Fruit fly (Drosophila melanogaster) whole organism, embryonic: Measurements from ENCODE around the gene CG6431.
A peak's percentile ranks its signal among the peaks of the same experiment; 100 is the strongest.

Experiments used
- Aef1 ChIP-seq: fragments of 200-800 bp; sonication (Bioruptor generic); IDR thresholded peaks from 3 replicates; pipeline ENCODE4 v1.3.6; 2022; ENCODE audit warnings: missing biosample characterization, missing genetic modification characterization
- Awh ChIP-seq: fragments of 200-800 bp; sonication (Bioruptor generic); IDR thresholded peaks from 2 replicates; pipeline ENCODE4, ENCODE4 v1.3.6; 2022; ENCODE audit warnings: missing biosample characterization, missing genetic modification characterization
- CG10147 ChIP-seq: fragments of 200-800 bp; sonication (Bioruptor generic); optimal IDR thresholded peaks from 2 replicates; lab custom pipeline; 2019; ENCODE audit warnings: missing biosample characterization, mild to moderate bottlenecking, missing genetic modification characterization, moderate library complexity
- CG10462 ChIP-seq: fragments of 200-800 bp; sonication (Bioruptor generic); optimal IDR thresholded peaks from 2 replicates; lab custom pipeline; 2016; ENCODE audit warnings: missing biosample characterization, missing genetic modification characterization
- CG11093 ChIP-seq: fragments of 200-800 bp; sonication (Bioruptor generic); IDR thresholded peaks from 3 replicates; pipeline ENCODE4 v1.3.6; 2022; ENCODE audit warnings: missing biosample characterization, missing genetic modification characterization
- CG12104 ChIP-seq: fragments of 200-800 bp; sonication (Bioruptor generic); optimal IDR thresholded peaks from 3 replicates; lab custom pipeline; 2016; ENCODE audit warnings: missing biosample characterization, missing genetic modification characterization
- CG12391 ChIP-seq: fragments of 200-800 bp; sonication (Bioruptor generic); optimal IDR thresholded peaks from 3 replicates; lab custom pipeline; 2018; ENCODE audit warnings: missing biosample characterization, mild to moderate bottlenecking, missing genetic modification characterization, moderate library complexity
- CG13624 ChIP-seq: fragments of 200-800 bp; sonication (Bioruptor generic); optimal IDR thresholded peaks from 2 replicates; lab custom pipeline; 2016; ENCODE audit warnings: missing biosample characterization, missing genetic modification characterization
- CG13894 ChIP-seq: fragments of 200-800 bp; sonication (Bioruptor generic); optimal IDR thresholded peaks from 3 replicates; lab custom pipeline; 2018; ENCODE audit warnings: missing biosample characterization, mild to moderate bottlenecking, missing genetic modification characterization, moderate library complexity
- CG15514 ChIP-seq: fragments of 200-800 bp; sonication (Bioruptor generic); optimal IDR thresholded peaks from 3 replicates; lab custom pipeline; 2017; ENCODE audit warnings: missing biosample characterization, missing genetic modification characterization, mild to moderate bottlenecking, moderate library complexity, missing genetic modification reagents
- CG16813 ChIP-seq: fragments of 200-800 bp; sonication (Bioruptor generic); IDR thresholded peaks from 3 replicates; pipeline ENCODE4 v1.3.6; 2022; ENCODE audit warnings: missing biosample characterization, missing genetic modification characterization; ENCODE audit not compliant: partially characterized antibody
- CG18262 ChIP-seq: fragments of 200-800 bp; optimal IDR thresholded peaks from 3 replicates; lab custom pipeline; 2019; ENCODE audit warnings: missing biosample characterization, mild to moderate bottlenecking, missing genetic modification characterization, moderate library complexity
- CG2678 ChIP-seq: fragments of 200-800 bp; sonication (Bioruptor generic); optimal IDR thresholded peaks from 3 replicates; lab custom pipeline; 2019; ENCODE audit warnings: missing biosample characterization, mild to moderate bottlenecking, missing genetic modification characterization, moderate library complexity
- CG2875 ChIP-seq: fragments of 200-800 bp; sonication (Bioruptor generic); optimal IDR thresholded peaks from 2 replicates; lab custom pipeline; 2017; ENCODE audit warnings: missing biosample characterization, mild to moderate bottlenecking, missing genetic modification characterization, missing genetic modification reagents
- CG33213 ChIP-seq: fragments of 200-800 bp; sonication (Bioruptor generic); optimal IDR thresholded peaks from 3 replicates; lab custom pipeline; 2016; ENCODE audit warnings: missing biosample characterization, missing genetic modification characterization
- CG3726 ChIP-seq: fragments of 200-800 bp; sonication (Bioruptor generic); IDR thresholded peaks from 3 replicates; pipeline ENCODE4, ENCODE4 v1.3.6; 2022; ENCODE audit warnings: missing biosample characterization, missing genetic modification characterization
- CG4360 ChIP-seq: fragments of 200-800 bp; sonication (Bioruptor generic); IDR thresholded peaks from 2 replicates; pipeline ENCODE4 v1.3.6; 2022; ENCODE audit warnings: missing biosample characterization, missing genetic modification characterization
- CG6175 ChIP-seq: fragments of 200-800 bp; sonication (Bioruptor generic); IDR thresholded peaks from 3 replicates; pipeline ENCODE4 v1.3.6; 2022; ENCODE audit warnings: missing biosample characterization, missing genetic modification characterization
- CG6254 ChIP-seq: fragments of 200-800 bp; sonication (Bioruptor generic); optimal IDR thresholded peaks from 3 replicates; lab custom pipeline; 2017; ENCODE audit warnings: mild to moderate bottlenecking, missing biosample characterization, missing genetic modification reagents, missing genetic modification characterization
- CG6272 ChIP-seq: fragments of 200-800 bp; sonication (Bioruptor generic); IDR thresholded peaks from 2 replicates; pipeline ENCODE4 v1.3.6; 2022; ENCODE audit warnings: missing biosample characterization, missing genetic modification characterization
- CG6813 ChIP-seq: fragments of 200-800 bp; sonication (Bioruptor generic); optimal IDR thresholded peaks from 2 replicates; lab custom pipeline; 2017; ENCODE audit warnings: missing biosample characterization, missing genetic modification characterization, mild to moderate bottlenecking, moderate library complexity, missing genetic modification reagents
- CG6854 ChIP-seq: fragments of 200-800 bp; sonication (Bioruptor generic); optimal IDR thresholded peaks from 3 replicates; lab custom pipeline; 2017; ENCODE audit warnings: missing biosample characterization, mild to moderate bottlenecking, missing genetic modification characterization
- CG7372 ChIP-seq: fragments of 200-800 bp; sonication (Bioruptor generic); IDR thresholded peaks from 2 replicates; pipeline ENCODE4 v1.3.6; 2022; ENCODE audit warnings: missing biosample characterization, missing genetic modification characterization
- CG7928 ChIP-seq: fragments of 200-800 bp; sonication (Bioruptor generic); optimal IDR thresholded peaks from 2 replicates; lab custom pipeline; 2017; ENCODE audit warnings: missing biosample characterization, mild to moderate bottlenecking, missing genetic modification characterization
- CG9727 ChIP-seq: fragments of 200-800 bp; sonication (Bioruptor generic); optimal IDR thresholded peaks from 3 replicates; lab custom pipeline; 2017; ENCODE audit warnings: missing biosample characterization, mild to moderate bottlenecking, missing genetic modification characterization
- Dek ChIP-seq: fragments of 200-800 bp; sonication (Bioruptor generic); optimal IDR thresholded peaks from 3 replicates; lab custom pipeline; 2019; ENCODE audit warnings: missing biosample characterization, mild to moderate bottlenecking, missing genetic modification characterization, moderate library complexity
- Dref ChIP-seq: fragments of 200-800 bp; sonication (Bioruptor generic); IDR thresholded peaks from 2 replicates; pipeline ENCODE4 v1.3.6; 2022; ENCODE audit warnings: missing biosample characterization, missing genetic modification characterization
- Elba2 ChIP-seq: fragments of 200-800 bp; sonication (Bioruptor generic); optimal IDR thresholded peaks from 3 replicates; lab custom pipeline; 2016; ENCODE audit warnings: missing biosample characterization, missing genetic modification characterization
- Ets65A ChIP-seq: fragments of 200-800 bp; sonication (Bioruptor generic); peaks from one replicate; lab custom pipeline; 2016; ENCODE audit warnings: missing biosample characterization, missing genetic modification characterization
- Lim3 ChIP-seq: fragments of 200-800 bp; sonication (Bioruptor generic); IDR thresholded peaks from 2 replicates; pipeline ENCODE4 v1.3.6; 2022; ENCODE audit warnings: missing biosample characterization, missing genetic modification characterization
- MTF-1 ChIP-seq: fragments of 200-800 bp; sonication (Bioruptor generic); optimal IDR thresholded peaks from 2 replicates; lab custom pipeline; 2018; ENCODE audit warnings: missing biosample characterization, mild to moderate bottlenecking, missing genetic modification characterization, borderline replicate concordance
- Meics ChIP-seq: fragments of 200-800 bp; sonication (Bioruptor generic); optimal IDR thresholded peaks from 2 replicates; lab custom pipeline; 2017; ENCODE audit warnings: missing biosample characterization, mild to moderate bottlenecking, missing genetic modification characterization
- Oli ChIP-seq: fragments of 200-800 bp; sonication (Bioruptor generic); optimal IDR thresholded peaks from 2 replicates; lab custom pipeline; 2018; ENCODE audit warnings: missing biosample characterization, mild to moderate bottlenecking, missing genetic modification characterization, moderate library complexity
- Ptx1 ChIP-seq: fragments of 200-800 bp; sonication (Bioruptor generic); IDR thresholded peaks from 2 replicates; pipeline ENCODE4 v1.3.6; 2022; ENCODE audit warnings: missing biosample characterization, missing genetic modification characterization
- ara ChIP-seq: fragments of 200-800 bp; sonication (Bioruptor generic); IDR thresholded peaks from 2 replicates; pipeline ENCODE4 v1.3.6; 2022; ENCODE audit warnings: missing biosample characterization, missing genetic modification characterization
- ato ChIP-seq: fragments of 200-800 bp; sonication (Bioruptor generic); IDR thresholded peaks from 2 replicates; pipeline ENCODE4 v1.3.6; 2022; ENCODE audit warnings: missing biosample characterization, missing genetic modification characterization; ENCODE audit not compliant: partially characterized antibody
- cas ChIP-seq: fragments of 200-800 bp; sonication (Bioruptor generic); IDR thresholded peaks from 2 replicates; pipeline ENCODE4 v1.3.6; 2022; ENCODE audit warnings: missing biosample characterization, missing genetic modification characterization
- cg ChIP-seq: fragments of 200-800 bp; sonication (Bioruptor generic); optimal IDR thresholded peaks from 3 replicates; lab custom pipeline; 2019; ENCODE audit warnings: missing biosample characterization, mild to moderate bottlenecking, missing genetic modification characterization, moderate library complexity
- croc ChIP-seq: fragments of 200-800 bp; sonication (Bioruptor generic); conservative IDR thresholded peaks from 3 replicates; pipeline ENCODE4 v1.3.6; 2022; ENCODE audit warnings: missing biosample characterization, missing genetic modification characterization
- crol ChIP-seq: fragments of 200-800 bp; sonication (Bioruptor generic); IDR thresholded peaks from 2 replicates; pipeline ENCODE4 v1.3.6; 2022; ENCODE audit warnings: missing biosample characterization, missing genetic modification characterization
- dati ChIP-seq: fragments of 200-800 bp; sonication (Bioruptor generic); IDR thresholded peaks from 2 replicates; pipeline ENCODE4 v1.3.6; 2022; ENCODE audit warnings: missing biosample characterization, missing genetic modification characterization
- gsb-n ChIP-seq: fragments of 200-800 bp; sonication (Bioruptor generic); optimal IDR thresholded peaks from 3 replicates; lab custom pipeline; 2018; ENCODE audit warnings: missing biosample characterization, mild to moderate bottlenecking, missing genetic modification characterization
- klu ChIP-seq: fragments of 200-800 bp; sonication (Bioruptor generic); IDR thresholded peaks from 2 replicates; pipeline ENCODE4 v1.3.6; 2022; ENCODE audit warnings: missing biosample characterization, missing genetic modification characterization
- oc ChIP-seq: fragments of 200-800 bp; sonication (Bioruptor generic); optimal IDR thresholded peaks from 2 replicates; lab custom pipeline; 2018; ENCODE audit warnings: missing biosample characterization, mild to moderate bottlenecking, missing genetic modification characterization, moderate library complexity
- peb ChIP-seq: fragments of 200-800 bp; sonication (Bioruptor generic); IDR thresholded peaks from 2 replicates; pipeline ENCODE4 v1.3.6; 2022; ENCODE audit warnings: missing biosample characterization, missing genetic modification characterization
- pho ChIP-seq: fragments of 200-800 bp; sonication (Bioruptor generic); optimal IDR thresholded peaks from 2 replicates; lab custom pipeline; 2016; ENCODE audit warnings: missing biosample characterization, missing genetic modification characterization
- pzg ChIP-seq: fragments of 200-800 bp; sonication (Bioruptor generic); optimal IDR thresholded peaks from 3 replicates; lab custom pipeline; 2018; ENCODE audit warnings: missing biosample characterization, mild to moderate bottlenecking, missing genetic modification characterization, moderate library complexity
- ro ChIP-seq: fragments of 200-800 bp; sonication (Bioruptor generic); IDR thresholded peaks from 2 replicates; pipeline ENCODE4 v1.3.6; 2022; ENCODE audit warnings: missing biosample characterization, missing genetic modification characterization
- sens-2 ChIP-seq: fragments of 200-800 bp; sonication (Bioruptor generic); IDR thresholded peaks from 2 replicates; pipeline ENCODE4 v1.3.6; 2022; ENCODE audit warnings: missing biosample characterization, missing genetic modification characterization
- slou ChIP-seq: fragments of 200-800 bp; sonication (Bioruptor generic); optimal IDR thresholded peaks from 3 replicates; lab custom pipeline; 2016; ENCODE audit warnings: missing biosample characterization, missing genetic modification characterization
- ssp ChIP-seq: fragments of 200-800 bp; sonication (Bioruptor generic); IDR thresholded peaks from 2 replicates; pipeline ENCODE4 v1.3.6; 2022; ENCODE audit warnings: missing biosample characterization, missing genetic modification characterization
- ttk ChIP-seq: fragments of 200-800 bp; sonication (Bioruptor generic); IDR thresholded peaks from 2 replicates; pipeline ENCODE4 v2.1.2; 2022; ENCODE audit warnings: missing biosample characterization, missing genetic modification characterization
- vvl ChIP-seq: fragments of 200-800 bp; sonication (Bioruptor generic); IDR thresholded peaks from 2 replicates; pipeline ENCODE4 v1.3.6; 2022; ENCODE audit warnings: missing biosample characterization, missing genetic modification characterization

The CG6431 gene

dm6 chr2L:10728751-10729150 lies 4.7 kb downstream of the CG6431 start, which contains the start of gene CG6443 (continued):
- TF ChIP-seq pzg (GFP tag; lab: Kevin White, UChicago) (peak; percentile 73), pho (GFP tag; lab: Kevin White, UChicago) (no peak), croc (GFP tag; lab: Robert Waterston, UW) (no peak), ato (GFP tag; lab: Robert Waterston, UW) (no peak), CG9727 (GFP tag; lab: Kevin White, UChicago) (no peak), CG7372 (no peak), CG6175 (GFP tag; lab: Robert Waterston, UW) (no peak), Dref (GFP tag; lab: Robert Waterston, UW) (peak; percentile 86), CG33213 (GFP tag; lab: Kevin White, UChicago) (no peak), CG15514 (GFP tag; lab: Kevin White, UChicago) (peak; percentile 68), oc (tag; lab: Kevin White, UChicago) (no peak), CG2875 (GFP tag; lab: Kevin White, UChicago) (no peak), CG12104 (GFP tag; lab: Kevin White, UChicago) (no peak), MTF-1 (no peak), CG10147 (GFP tag; lab: Kevin White, UChicago) (no peak), Meics (GFP tag; lab: Kevin White, UChicago) (no peak), CG13894 (tag; lab: Kevin White, UChicago) (no peak), Aef1 (GFP tag; lab: Robert Waterston, UW) (no peak), crol (GFP tag; lab: Robert Waterston, UW) (no peak), CG13624 (GFP tag; lab: Kevin White, UChicago) (no peak), CG4360 (GFP tag; lab: Robert Waterston, UW) (no peak), slou (GFP tag; lab: Kevin White, UChicago) (no peak), Elba2 (GFP tag; lab: Kevin White, UChicago) (no peak), CG6813 (no peak), Ets65A (no peak), CG12391 (no peak), dati (GFP tag; lab: Robert Waterston, UW) (no peak), CG6272 (GFP tag; lab: Robert Waterston, UW) (no peak), Awh (GFP tag; lab: Robert Waterston, UW) (no peak), CG7928 (GFP tag; lab: Kevin White, UChicago) (no peak), ttk (GFP tag; lab: Robert Waterston, UW) (no peak), ro (GFP tag; lab: Robert Waterston, UW) (no peak), Dek (tag; lab: Kevin White, UChicago) (no peak), peb (GFP tag; lab: Robert Waterston, UW) (no peak), CG3726 (GFP tag; lab: Robert Waterston, UW) (no peak), CG2678 (tag; lab: Kevin White, UChicago) (no peak), Ptx1 (GFP tag; lab: Robert Waterston, UW) (no peak), sens-2 (no peak), CG18262 (tag; lab: Kevin White, UChicago) (no peak), Oli (tag; lab: Kevin White, UChicago) (no peak), ara (GFP tag; lab: Robert Waterston, UW) (no peak), gsb-n (tag; lab: Kevin White, UChicago) (no peak), CG11093 (no peak), CG10462 (GFP tag; lab: Kevin White, UChicago) (no peak), CG16813 (GFP tag; lab: Robert Waterston, UW) (peak; percentile 74), cg (no peak), ssp (GFP tag; lab: Robert Waterston, UW) (no peak), CG6854 (GFP tag; lab: Kevin White, UChicago) (no peak), Lim3 (GFP tag; lab: Robert Waterston, UW) (no peak), vvl (GFP tag; lab: Robert Waterston, UW) (no peak), cas (GFP tag; lab: Robert Waterston, UW) (no peak), CG6254 (no peak), klu (no peak)
